Worm (Caenorhabditis elegans): ENCODE results near the gene gcy-27.

ce11 chrIV:17470096-17470602 lies 33.7 kb upstream of the gcy-27 start, which contains the start of gene F11E6.4:
- TF ChIP-seq pha-4 (tag; optimal IDR thresholded peaks at IDR 0.05) (no peak), nhr-76 (tag; optimal IDR thresholded peaks at IDR 0.05) (no peak), mab-5 (tag; optimal IDR thresholded peaks at IDR 0.05) (no peak), flh-1 (GFP tag; optimal IDR thresholded peaks at IDR 0.05) (no peak), lin-13 (tag; optimal IDR thresholded peaks at IDR 0.05) (no peak), nhr-237 (tag; optimal IDR thresholded peaks at IDR 0.05) (no peak), drap-1 (GFP tag; optimal IDR thresholded peaks at IDR 0.05) (no peak), unc-120 (tag; optimal IDR thresholded peaks at IDR 0.05; ENCODE audit: poor library complexity, severe bottlenecking) (no peak), nhr-28 (tag; optimal IDR thresholded peaks at IDR 0.05) (no peak), lsy-2 (tag; optimal IDR thresholded peaks at IDR 0.05) (no peak)
